Worm (Caenorhabditis elegans) whole organism, late embryonic: ENCODE data around the gene aass-1.

ENCODE experiments used
- ahr-1 ChIP-seq: sonication (generic microtip); optimal IDR thresholded peaks from 2 replicates; lab custom pipeline; 2016; ENCODE audit warnings: missing genetic modification characterization, missing compliant biosample characterization
- dve-1 ChIP-seq: sonication (generic microtip); optimal IDR thresholded peaks from 2 replicates; lab custom pipeline; 2017; ENCODE audit warnings: antibody characterized with exemption, mild to moderate bottlenecking, missing genetic modification characterization, missing compliant biosample characterization
- ets-4 ChIP-seq: sonication (generic microtip); optimal IDR thresholded peaks from 2 replicates; lab custom pipeline; 2016; ENCODE audit warnings: missing genetic modification characterization, missing compliant biosample characterization
- fkh-10 ChIP-seq: fragments of 150-350 bp; optimal IDR thresholded peaks from 2 replicates; lab custom pipeline; 2014; ENCODE audit warnings: missing biosample characterization, missing genetic modification reagents, missing genetic modification characterization
- hlh-8 ChIP-seq: sonication (generic microtip); optimal IDR thresholded peaks from 2 replicates; lab custom pipeline; 2016; ENCODE audit warnings: missing genotype, missing genetic modification characterization, missing compliant biosample characterization
- lin-11 ChIP-seq: fragments of 200-800 bp; sonication (Bioruptor generic); optimal IDR thresholded peaks from 2 replicates; lab custom pipeline; 2018; ENCODE audit warnings: mild to moderate bottlenecking, missing genetic modification characterization, missing compliant biosample characterization
- npax-4 ChIP-seq: sonication (generic microtip); optimal IDR thresholded peaks from 2 replicates; lab custom pipeline; 2016; ENCODE audit warnings: missing genetic modification characterization, missing compliant biosample characterization
- pros-1 ChIP-seq: fragments of 150-350 bp; optimal IDR thresholded peaks from 2 replicates; lab custom pipeline; 2014; ENCODE audit warnings: missing biosample characterization, missing genetic modification reagents, missing genetic modification characterization
- tbx-2 ChIP-seq: sonication (generic microtip); optimal IDR thresholded peaks from 2 replicates; lab custom pipeline; 2016; ENCODE audit warnings: missing genetic modification characterization, missing compliant biosample characterization

ce11 chrIV:291851-292367, 47.0 kb downstream of the aass-1 start:
- TF ChIP-seq ahr-1 (no peak), fkh-10 (GFP tag; lab: Kevin White, UChicago) (no peak), lin-11 (tag; lab: Kevin White, UChicago) (no peak), dve-1 (no peak), npax-4 (tag; lab: Kevin White, UChicago) (no peak), pros-1 (no peak), ets-4 (tag; lab: Kevin White, UChicago) (no peak), hlh-8 (tag; lab: Kevin White, UChicago) (no peak), tbx-2 (no peak)
